Fruit fly (Drosophila melanogaster): ENCODE results near the gene CG13312.

CG13312 gene

dm6 chr3L:8823730-8824374 is 16.8 kb upstream of the CG13312 start (continued):
- TF ChIP-seq Hr3 (GFP tag; optimal IDR thresholded peaks at IDR 0.05), result peak; percentile 44
- TF ChIP-seq CG10565 (GFP tag; optimal IDR thresholded peaks at IDR 0.05), result no peak
- TF ChIP-seq lola (GFP tag; optimal IDR thresholded peaks at IDR 0.05), result peak in 1 of 3 experiments; percentile 52
- TF ChIP-seq CG4328 (GFP tag; optimal IDR thresholded peaks at IDR 0.05), result no peak
- no peak for TF ChIP-seq ash1 (GFP tag; optimal IDR thresholded peaks at IDR 0.05)
- TF ChIP-seq CG10147 (GFP tag; optimal IDR thresholded peaks at IDR 0.05), result peak; percentile 11
- TF ChIP-seq CG10543 (GFP tag; optimal IDR thresholded peaks at IDR 0.05), result no peak
- TF ChIP-seq CG14710 (tag; optimal IDR thresholded peaks at IDR 0.05), result peak; percentile 52
- peak; percentile 56 for TF ChIP-seq row (GFP tag; IDR thresholded peaks at IDR 0.05)
- peak; percentile 29 for TF ChIP-seq CG2678 (tag; optimal IDR thresholded peaks at IDR 0.05)
- no peak for TF ChIP-seq run (tag; optimal IDR thresholded peaks at IDR 0.05)
- TF ChIP-seq grn (GFP tag; optimal IDR thresholded peaks at IDR 0.05), result no peak
- no peak for TF ChIP-seq org-1 (GFP tag; optimal IDR thresholded peaks at IDR 0.05)
- peak; percentile 33 for TF ChIP-seq ind (GFP tag; optimal IDR thresholded peaks at IDR 0.05)
- TF ChIP-seq CG13287 (GFP tag; IDR thresholded peaks at IDR 0.05; ENCODE audit: partially characterized antibody), result no peak
- peak; percentile 47 for TF ChIP-seq nmo (GFP tag; optimal IDR thresholded peaks at IDR 0.05)
- TF ChIP-seq slbo (GFP tag; IDR thresholded peaks at IDR 0.05), result peak; percentile 73
- TF ChIP-seq gce (GFP tag; IDR thresholded peaks at IDR 0.05), result peak; percentile 57; the same call in 1 of the 3 replicates
- peak; percentile 57 for TF ChIP-seq CG12391 (tag; optimal IDR thresholded peaks at IDR 0.05)
- peak; percentile 53 for TF ChIP-seq Xbp1 (GFP tag; optimal IDR thresholded peaks at IDR 0.05)
- TF ChIP-seq sim (GFP tag; IDR thresholded peaks at IDR 0.05), result peak; percentile 47; the same call in 1 of the 2 replicates
- 0 out of 2 replicates have a peak, but pooled peaks have one; percentile 17 for TF ChIP-seq CG5953 (GFP tag; IDR thresholded peaks at IDR 0.05)
- no peak for TF ChIP-seq dm (GFP tag; optimal IDR thresholded peaks at IDR 0.05)
- no peak for TF ChIP-seq Gsc (GFP tag; IDR thresholded peaks at IDR 0.05)
- peak; percentile 20 for TF ChIP-seq Dip3 (GFP tag; optimal IDR thresholded peaks at IDR 0.05)
- no peak for TF ChIP-seq Sry-δ (GFP tag; optimal IDR thresholded peaks at IDR 0.05)
- peak; percentile 45 for TF ChIP-seq CG7786 (GFP tag; optimal IDR thresholded peaks at IDR 0.05)
- TF ChIP-seq gcm (GFP tag; optimal IDR thresholded peaks at IDR 0.05), result no peak
- TF ChIP-seq CG30403 (GFP tag; optimal IDR thresholded peaks at IDR 0.05), result peak; percentile 31
- TF ChIP-seq gsb (GFP tag; IDR thresholded peaks at IDR 0.05), result no peak
- TF ChIP-seq CG10959 (GFP tag; IDR thresholded peaks at IDR 0.05), result peak; percentile 41; the same call in 1 of the 2 replicates
- no peak for TF ChIP-seq Kr (GFP tag; optimal IDR thresholded peaks at IDR 0.05)
- no peak for TF ChIP-seq btn (GFP tag; optimal IDR thresholded peaks at IDR 0.05)
- no peak for TF ChIP-seq CG11085 (GFP tag; IDR thresholded peaks at IDR 0.05)
- TF ChIP-seq CG16779 (GFP tag; IDR thresholded peaks at IDR 0.05), result no peak
- peak; percentile 29 for TF ChIP-seq lilli (GFP tag; optimal IDR thresholded peaks at IDR 0.05)
- TF ChIP-seq Lpt (GFP tag; optimal IDR thresholded peaks at IDR 0.05), result no peak
- TF ChIP-seq HmgD (GFP tag; optimal IDR thresholded peaks at IDR 0.05), result no peak
- no peak for TF ChIP-seq fru (optimal IDR thresholded peaks at IDR 0.05)
- peak; percentile 26 for TF ChIP-seq Mad (GFP tag; optimal IDR thresholded peaks at IDR 0.05)
- peak; percentile 61 for TF ChIP-seq CG1603 (tag; optimal IDR thresholded peaks at IDR 0.05)
- no peak for TF ChIP-seq Dbx (GFP tag; IDR thresholded peaks at IDR 0.05)
- no peak for TF ChIP-seq BEAF-32 (GFP tag; optimal IDR thresholded peaks at IDR 0.05)
- TF ChIP-seq mld (GFP tag; IDR thresholded peaks at IDR 0.05; ENCODE audit: partially characterized antibody), result no peak
- peak; percentile 25 for TF ChIP-seq CHES-1-like (GFP tag; optimal IDR thresholded peaks at IDR 0.05)
- peak; percentile 41 for TF ChIP-seq Hsf (GFP tag; optimal IDR thresholded peaks at IDR 0.05)
- TF ChIP-seq CG2116 (GFP tag; optimal IDR thresholded peaks at IDR 0.05), result no peak
- no peak for TF ChIP-seq cato (GFP tag; optimal IDR thresholded peaks at IDR 0.05; ENCODE audit: borderline replicate concordance)
- peak; percentile 42 for TF ChIP-seq CG31441 (GFP tag; IDR thresholded peaks at IDR 0.05)
- no peak for TF ChIP-seq Meics (GFP tag; optimal IDR thresholded peaks at IDR 0.05)
- no peak for TF ChIP-seq hth (optimal IDR thresholded peaks at IDR 0.05)
